Worm (Caenorhabditis elegans): ENCODE results near the gene bus-1.

ce11 chrV:8974889-8975422 lies 49.7 kb downstream of the bus-1 start, which contains the start of gene nhr-143:
- no peak for TF ChIP-seq dao-5 (tag; optimal IDR thresholded peaks at IDR 0.05)
- no peak for TF ChIP-seq him-1 (tag; optimal IDR thresholded peaks at IDR 0.05)
- TF ChIP-seq W03F9.2 (tag; optimal IDR thresholded peaks at IDR 0.05), result no peak

All from whole organism, L4/young adult.